Worm (Caenorhabditis elegans) whole organism, L4 larva: ENCODE measurements around the gene sds-22.
A peak's percentile ranks its signal among the peaks of the same experiment; 100 is the strongest.

Source experiments
- F26F4.8 ChIP-seq: fragments of 200-800 bp; sonication (Bioruptor generic); conservative IDR thresholded peaks from 2 replicates; pipeline ENCODE4 v1.3.6; 2022; ENCODE audit warnings: missing genetic modification characterization, missing compliant biosample characterization
- T20F7.1 ChIP-seq: fragments of 200-800 bp; sonication (Bioruptor generic); optimal IDR thresholded peaks from 2 replicates; lab custom pipeline; 2018; ENCODE audit warnings: mild to moderate bottlenecking, missing genetic modification characterization, missing compliant biosample characterization
- T26A8.4 ChIP-seq: fragments of 200-800 bp; sonication (Bioruptor generic); IDR thresholded peaks from 2 replicates; pipeline ENCODE4 v1.3.6; 2022; ENCODE audit warnings: missing genetic modification characterization, missing compliant biosample characterization
- Y105C5A.15 ChIP-seq: fragments of 200-800 bp; sonication (Bioruptor generic); IDR thresholded peaks from 2 replicates; pipeline ENCODE4 v1.3.6; 2022; ENCODE audit warnings: missing genetic modification characterization, missing compliant biosample characterization
- Y48G9A.11 ChIP-seq: fragments of 200-800 bp; sonication (Bioruptor generic); IDR thresholded peaks from 2 replicates; pipeline ENCODE4 v1.3.6; 2022; ENCODE audit warnings: missing genetic modification reagents, missing genetic modification characterization, missing compliant biosample characterization
- ZK546.5 ChIP-seq, 2 experiments: sonication (generic microtip); optimal IDR thresholded peaks; 2 replicates each; lab custom pipeline; 2017; ENCODE audit warnings: missing biosample characterization in 2 of 2, missing genetic modification characterization in 2 of 2
- aha-1 ChIP-seq: fragments of 150-350 bp; peaks from one replicate; lab custom pipeline; 2014; ENCODE audit warnings: missing biosample characterization, missing genetic modification characterization
- aly-2 ChIP-seq: sonication (generic microtip); optimal IDR thresholded peaks from 2 replicates; lab custom pipeline; 2018; ENCODE audit warnings: missing biosample characterization, missing genetic modification characterization
- ama-1 ChIP-seq: fragments of 150-350 bp; optimal IDR thresholded peaks from 2 replicates; lab custom pipeline; 2014; ENCODE audit warnings: inconsistent platforms, mixed read lengths
- arid-1 ChIP-seq: fragments of 200-800 bp; sonication (Bioruptor generic); conservative IDR thresholded peaks from 2 replicates; pipeline ENCODE4 v1.3.6; 2022; ENCODE audit warnings: missing genetic modification reagents, missing genetic modification characterization, missing compliant biosample characterization
- attf-4 ChIP-seq: sonication (generic microtip); optimal IDR thresholded peaks from 3 replicates; lab custom pipeline; 2017; ENCODE audit warnings: missing biosample characterization, missing genetic modification characterization
- ceh-32 ChIP-seq: sonication (generic microtip); optimal IDR thresholded peaks from 2 replicates; lab custom pipeline; 2016; ENCODE audit warnings: mild to moderate bottlenecking, missing genetic modification characterization, missing compliant biosample characterization; ENCODE audit not compliant: poor library complexity
- daf-12 ChIP-seq: fragments of 150-350 bp; optimal IDR thresholded peaks from 2 replicates; lab custom pipeline; 2014; ENCODE audit warnings: missing biosample characterization, missing genetic modification reagents, missing genetic modification characterization
- daf-16 ChIP-seq, 3 experiments: sonication (generic microtip); optimal IDR thresholded peaks; 2 replicates each; lab custom pipeline; 2016 to 2017; ENCODE audit warnings: missing genetic modification characterization in 3 of 3, missing genetic modification reagents in 3 of 3, mild to moderate bottlenecking in 2 of 3, missing compliant biosample characterization in 2 of 3, missing biosample characterization in 1 of 3, moderate library complexity in 1 of 3
- daf-19 ChIP-seq: fragments of 200-800 bp; sonication (Bioruptor generic); conservative IDR thresholded peaks from 2 replicates; pipeline ENCODE4 v1.3.6; 2022; ENCODE audit warnings: missing genetic modification characterization, missing compliant biosample characterization
- dmd-6 ChIP-seq: fragments of 200-800 bp; sonication (Bioruptor generic); IDR thresholded peaks from 2 replicates; pipeline ENCODE4 v1.3.6; 2022; ENCODE audit warnings: missing genetic modification reagents, missing genetic modification characterization, missing compliant biosample characterization
- duxl-1 ChIP-seq: sonication (generic microtip); optimal IDR thresholded peaks from 2 replicates; lab custom pipeline; 2016; ENCODE audit warnings: mild to moderate bottlenecking, missing genetic modification characterization, moderate library complexity, missing compliant biosample characterization; ENCODE audit not compliant: poor library complexity
- dve-1 ChIP-seq: sonication (generic microtip); optimal IDR thresholded peaks from 2 replicates; lab custom pipeline; 2017; ENCODE audit warnings: antibody characterized with exemption, mild to moderate bottlenecking, missing genetic modification characterization, missing compliant biosample characterization; ENCODE audit not compliant: insufficient read depth
- hif-1 ChIP-seq, 2 experiments: sonication (generic microtip); optimal IDR thresholded peaks; 2 replicates each; lab custom pipeline; 2016 to 2017; ENCODE audit warnings: missing compliant biosample characterization in 2 of 2, missing genetic modification characterization in 2 of 2, missing genetic modification reagents in 2 of 2, missing genotype in 2 of 2, mild to moderate bottlenecking in 1 of 2
- hlh-11 ChIP-seq: fragments of 200-800 bp; sonication (Bioruptor generic); optimal IDR thresholded peaks from 2 replicates; lab custom pipeline; 2018; ENCODE audit warnings: mild to moderate bottlenecking, missing genetic modification characterization, missing compliant biosample characterization
- lim-7 ChIP-seq: fragments of 200-800 bp; sonication (Bioruptor generic); IDR thresholded peaks from 2 replicates; pipeline ENCODE4 v1.3.6; 2022; ENCODE audit warnings: missing genetic modification characterization, missing compliant biosample characterization
- lin-29 ChIP-seq: fragments of 200-800 bp; sonication (Bioruptor generic); IDR thresholded peaks from 2 replicates; pipeline ENCODE4 v1.3.6; 2022; ENCODE audit warnings: missing genetic modification reagents, missing genetic modification characterization, missing compliant biosample characterization
- lin-38 ChIP-seq: fragments of 200-800 bp; sonication (Bioruptor generic); IDR thresholded peaks from 2 replicates; pipeline ENCODE4 v1.3.6; 2022; ENCODE audit warnings: missing genetic modification reagents, missing genetic modification characterization, missing compliant biosample characterization
- lin-39 ChIP-seq: fragments of 150-350 bp; optimal IDR thresholded peaks from 2 replicates; lab custom pipeline; 2014; ENCODE audit warnings: missing biosample characterization, missing genetic modification reagents, missing genetic modification characterization
- lir-3 ChIP-seq: sonication (generic microtip); optimal IDR thresholded peaks from 2 replicates; lab custom pipeline; 2016; ENCODE audit warnings: mild to moderate bottlenecking, missing genetic modification characterization, missing compliant biosample characterization
- lsy-2 ChIP-seq, 2 experiments: fragments of 150-350 bp in 1 of 2; sonication (generic microtip) in 1 of 2; optimal IDR thresholded peaks; 2 replicates each; lab custom pipeline; 2014 to 2017; ENCODE audit warnings: missing biosample characterization in 2 of 2, missing genetic modification characterization in 2 of 2
- madf-9 ChIP-seq: fragments of 200-800 bp; sonication (Bioruptor generic); conservative IDR thresholded peaks from 2 replicates; pipeline ENCODE4 v1.3.6; 2022; ENCODE audit warnings: missing genetic modification reagents, missing genetic modification characterization, missing compliant biosample characterization
- mdl-1 ChIP-seq, 2 experiments: fragments of 150-350 bp in 1 of 2; sonication (generic microtip) in 1 of 2; optimal IDR thresholded peaks; 2 replicates each; lab custom pipeline; 2014 to 2017; ENCODE audit warnings: missing biosample characterization in 2 of 2, missing genetic modification characterization in 2 of 2
- mxl-3 ChIP-seq: fragments of 200-800 bp; sonication (Bioruptor generic); optimal IDR thresholded peaks from 2 replicates; lab custom pipeline; 2018; ENCODE audit warnings: mild to moderate bottlenecking, missing genetic modification characterization, missing compliant biosample characterization
- nhr-42 ChIP-seq: fragments of 200-800 bp; sonication (Bioruptor generic); IDR thresholded peaks from 2 replicates; pipeline ENCODE4 v1.3.6; 2022; ENCODE audit warnings: missing genetic modification characterization, missing compliant biosample characterization
- nhr-76 ChIP-seq: fragments of 150-350 bp; optimal IDR thresholded peaks from 2 replicates; lab custom pipeline; 2014; ENCODE audit warnings: missing biosample characterization, missing genetic modification characterization
- nhr-77 ChIP-seq: fragments of 150-350 bp; optimal IDR thresholded peaks from 2 replicates; lab custom pipeline; 2014; ENCODE audit warnings: missing biosample characterization, missing genetic modification characterization
- tag-97 ChIP-seq: fragments of 200-800 bp; sonication (Bioruptor generic); IDR thresholded peaks from 2 replicates; pipeline ENCODE4 v1.3.6; 2022; ENCODE audit warnings: missing genetic modification characterization, missing compliant biosample characterization
- unc-62 ChIP-seq, 3 experiments: fragments of 150-350 bp in 1 of 3; sonication (generic microtip); optimal IDR thresholded peaks in 2 of 3; peaks in 1 of 3; 1 replicate in 1 of 3; 2 replicates in 2 of 3; lab custom pipeline; 2014 to 2017; ENCODE audit warnings: missing biosample characterization in 3 of 3, missing genetic modification characterization in 3 of 3, missing genetic modification reagents in 3 of 3, missing genotype in 1 of 3
- vab-7 ChIP-seq: fragments of 200-800 bp; sonication (Bioruptor generic); IDR thresholded peaks from 2 replicates; pipeline ENCODE4 v1.3.6; 2022; ENCODE audit warnings: missing genetic modification reagents, missing genetic modification characterization, missing compliant biosample characterization
- zfp-2 ChIP-seq: sonication (generic microtip); optimal IDR thresholded peaks from 2 replicates; lab custom pipeline; 2016; ENCODE audit warnings: mild to moderate bottlenecking, missing genetic modification characterization, missing compliant biosample characterization
- zfp-3 ChIP-seq: fragments of 200-800 bp; sonication (Bioruptor generic); conservative IDR thresholded peaks from 2 replicates; pipeline ENCODE4 v1.3.6; 2022; ENCODE audit warnings: missing genetic modification reagents, missing genetic modification characterization, missing compliant biosample characterization
- zip-11 ChIP-seq: fragments of 200-800 bp; sonication (Bioruptor generic); IDR thresholded peaks from 2 replicates; pipeline ENCODE4 v1.3.6; 2022; ENCODE audit warnings: missing genetic modification characterization, missing compliant biosample characterization

The sds-22 gene

ce11 chrII:7895190-7895589, 37.0 kb downstream of the sds-22 start (continued):
- TF ChIP-seq lin-29 (GFP tag; lab: Robert Waterston, UW) (no peak), Y48G9A.11 (GFP tag; lab: Robert Waterston, UW) (no peak), madf-9 (GFP tag; lab: Robert Waterston, UW) (0 out of 2 replicates have a peak, but pooled peaks have one; percentile 36), duxl-1 (tag; lab: Kevin White, UChicago) (no peak), T20F7.1 (GFP tag; lab: Kevin White, UChicago) (peak; percentile 1), lin-39 (tag; lab: Kevin White, UChicago) (no peak), dmd-6 (GFP tag; lab: Robert Waterston, UW) (no peak), zfp-3 (GFP tag; lab: Robert Waterston, UW) (no peak), daf-16 (GFP tag; optimal IDR thresholded peaks at IDR 0.05; lab: Kevin White, UChicago) (no peak), daf-16 (tag; optimal IDR thresholded peaks at IDR 0.05; lab: Kevin White, UChicago) (no peak), daf-12 (tag; lab: Kevin White, UChicago) (no peak), lsy-2 (tag; optimal IDR thresholded peaks at IDR 0.05; lab: Kevin White, UChicago) (peak in 1 of 2 experiments; percentile 0), nhr-42 (GFP tag; lab: Robert Waterston, UW) (no peak), F26F4.8 (GFP tag; lab: Robert Waterston, UW) (no peak), nhr-77 (tag; lab: Kevin White, UChicago) (no peak), mdl-1 (tag; optimal IDR thresholded peaks at IDR 0.05; lab: Kevin White, UChicago) (no peak)

- peak; percentile 8 for TF ChIP-seq ama-1 (lab: Kevin White, UChicago)
- TF ChIP-seq arid-1: 0 out of 2 replicates have a peak, but pooled peaks have one; percentile 45
- TF ChIP-seq attf-4 (tag; lab: Kevin White, UChicago): no peak
- no peak for TF ChIP-seq vab-7 (GFP tag; lab: Robert Waterston, UW)
- TF ChIP-seq unc-62 (GFP tag; optimal IDR thresholded peaks at IDR 0.05 in 1 of 2; lab: Kevin White, UChicago): peak in 1 of 2 experiments; percentile 61
- no peak for TF ChIP-seq unc-62 (tag; optimal IDR thresholded peaks at IDR 0.05; lab: Kevin White, UChicago)
- TF ChIP-seq lin-38 (GFP tag; lab: Robert Waterston, UW): 0 out of 2 replicates have a peak, but pooled peaks have one; percentile 32
- no peak for TF ChIP-seq hlh-11
- TF ChIP-seq, all 104 proteins: peak for 4
These were observed 42.0 kb downstream of the sds-22 start, which contains the start of gene rev-1 for ce11 chrII:7900190-7900672. rev-1 (plus strand) TSS chrII:7900622.

ce11 chrII:7900762-7901161, 42.6 kb downstream of the sds-22 start:
- peak; percentile 92 for TF ChIP-seq aha-1
- TF ChIP-seq hif-1 (tag; optimal IDR thresholded peaks at IDR 0.05; lab: Kevin White, UChicago): no peak

- no peak for TF ChIP-seq Y105C5A.15 (GFP tag; lab: Robert Waterston, UW)
- no peak for TF ChIP-seq ceh-32 (tag; lab: Kevin White, UChicago)
- TF ChIP-seq dve-1: no peak
- no peak for TF ChIP-seq madf-9 (GFP tag; lab: Robert Waterston, UW)
- no peak for TF ChIP-seq lim-7 (GFP tag; lab: Robert Waterston, UW)
- TF ChIP-seq lin-29 (GFP tag; lab: Robert Waterston, UW): no peak
- TF ChIP-seq zfp-3 (GFP tag; lab: Robert Waterston, UW): no peak
- TF ChIP-seq lir-3 (tag; lab: Kevin White, UChicago): no peak
- TF ChIP-seq nhr-76 (tag; lab: Kevin White, UChicago): no peak
- TF ChIP-seq zfp-2 (tag; lab: Kevin White, UChicago): no peak
- no peak for TF ChIP-seq ZK546.5 (tag; optimal IDR thresholded peaks at IDR 0.05; lab: Kevin White, UChicago)
- TF ChIP-seq T26A8.4: no peak
- no peak for TF ChIP-seq daf-19 (GFP tag; lab: Robert Waterston, UW)
- no peak for TF ChIP-seq zip-11 (GFP tag; lab: Robert Waterston, UW)
- no peak for TF ChIP-seq aly-2 (tag; lab: Kevin White, UChicago)
- TF ChIP-seq mxl-3: no peak
- TF ChIP-seq tag-97 (GFP tag; lab: Robert Waterston, UW): no peak
- no peak for TF ChIP-seq dmd-6 (GFP tag; lab: Robert Waterston, UW)
- TF ChIP-seq mdl-1 (tag; optimal IDR thresholded peaks at IDR 0.05; lab: Kevin White, UChicago): no peak
- TF ChIP-seq, all 104 proteins: peak for 0
These were observed 43.8 kb downstream of the sds-22 start for ce11 chrII:7901990-7902389.
